Worm (Caenorhabditis elegans) whole organism, L3 larva: Measurements from ENCODE around the gene sec-22.

Experiments
- R02D3.7 ChIP-seq: fragments of 150-350 bp; optimal IDR thresholded peaks from 2 replicates; lab custom pipeline; 2014; ENCODE audit warnings: missing biosample characterization, missing genetic modification characterization
- ZK546.5 ChIP-seq: sonication (generic microtip); optimal IDR thresholded peaks from 2 replicates; lab custom pipeline; 2017; ENCODE audit warnings: missing biosample characterization, missing genetic modification characterization
- aly-2 ChIP-seq: fragments of 150-350 bp; optimal IDR thresholded peaks from 2 replicates; lab custom pipeline; 2014; ENCODE audit warnings: missing biosample characterization, missing genetic modification characterization
- ama-1 ChIP-seq: fragments of 150-350 bp; optimal IDR thresholded peaks from 2 replicates; lab custom pipeline; 2018
- ceh-16 ChIP-seq: sonication (generic microtip); optimal IDR thresholded peaks from 2 replicates; lab custom pipeline; 2017; ENCODE audit warnings: missing biosample characterization, missing genetic modification characterization
- ceh-28 ChIP-seq: fragments of 150-350 bp; optimal IDR thresholded peaks from 2 replicates; lab custom pipeline; 2014; ENCODE audit warnings: missing biosample characterization, missing genetic modification reagents, missing genetic modification characterization
- ceh-82 ChIP-seq: fragments of 150-350 bp; optimal IDR thresholded peaks from 2 replicates; lab custom pipeline; 2014; ENCODE audit warnings: missing biosample characterization, missing genetic modification characterization
- ceh-9 ChIP-seq: sonication (generic microtip); optimal IDR thresholded peaks from 2 replicates; lab custom pipeline; 2018; ENCODE audit warnings: missing biosample characterization, missing genetic modification characterization
- daf-12 ChIP-seq: fragments of 150-350 bp; optimal IDR thresholded peaks from 2 replicates; lab custom pipeline; 2014; ENCODE audit warnings: missing biosample characterization, missing genetic modification reagents, missing genetic modification characterization
- egl-27 ChIP-seq: sonication (generic microtip); optimal IDR thresholded peaks from 4 replicates; lab custom pipeline; 2017; ENCODE audit warnings: missing biosample characterization, missing genetic modification reagents, missing genetic modification characterization
- egl-5 ChIP-seq: fragments of 150-350 bp; optimal IDR thresholded peaks from 2 replicates; lab custom pipeline; 2017; ENCODE audit warnings: missing biosample characterization, missing genetic modification reagents, missing genetic modification characterization, inconsistent platforms
- elt-2 ChIP-seq: sonication (generic microtip); optimal IDR thresholded peaks from 2 replicates; lab custom pipeline; 2016; ENCODE audit warnings: missing genetic modification reagents, mild to moderate bottlenecking, missing genetic modification characterization, missing compliant biosample characterization
- elt-3 ChIP-seq, 3 experiments: fragments of 150-350 bp in 1 of 3; sonication (generic microtip) in 2 of 3; optimal IDR thresholded peaks; 2 replicates in 2 of 3; 4 replicates in 1 of 3; lab custom pipeline; 2014 to 2017; ENCODE audit warnings: missing biosample characterization in 3 of 3, missing genetic modification characterization in 3 of 3
- fkh-10 ChIP-seq: sonication (generic microtip); optimal IDR thresholded peaks from 2 replicates; lab custom pipeline; 2017; ENCODE audit warnings: missing biosample characterization, missing genetic modification reagents, missing genetic modification characterization
- fkh-2 ChIP-seq: fragments of 150-350 bp; optimal IDR thresholded peaks from 2 replicates; lab custom pipeline; 2014; ENCODE audit warnings: missing biosample characterization, missing genetic modification reagents, missing genetic modification characterization
- fos-1 ChIP-seq: fragments of 150-350 bp; optimal IDR thresholded peaks from 2 replicates; lab custom pipeline; 2014; ENCODE audit warnings: missing biosample characterization, missing genetic modification characterization
- hmg-11 ChIP-seq: sonication (generic microtip); optimal IDR thresholded peaks from 2 replicates; lab custom pipeline; 2016; ENCODE audit warnings: missing genetic modification characterization, missing compliant biosample characterization
- jun-1 ChIP-seq: fragments of 150-350 bp; optimal IDR thresholded peaks from 2 replicates; lab custom pipeline; 2014; ENCODE audit warnings: missing biosample characterization, missing genetic modification reagents, missing genetic modification characterization
- lin-39 ChIP-seq: fragments of 150-350 bp; optimal IDR thresholded peaks from 2 replicates; lab custom pipeline; 2018; ENCODE audit warnings: missing biosample characterization, missing genetic modification reagents, missing genetic modification characterization
- mdl-1 ChIP-seq: fragments of 150-350 bp; optimal IDR thresholded peaks from 2 replicates; lab custom pipeline; 2014; ENCODE audit warnings: missing biosample characterization, missing genetic modification characterization
- nhr-11 ChIP-seq: fragments of 150-350 bp; optimal IDR thresholded peaks from 2 replicates; lab custom pipeline; 2014; ENCODE audit warnings: missing biosample characterization, missing genetic modification characterization
- nhr-12 ChIP-seq: fragments of 150-350 bp; optimal IDR thresholded peaks from 2 replicates; lab custom pipeline; 2014; ENCODE audit warnings: missing biosample characterization, missing genetic modification characterization
- nhr-23 ChIP-seq: fragments of 150-350 bp; optimal IDR thresholded peaks from 2 replicates; lab custom pipeline; 2014; ENCODE audit warnings: missing biosample characterization, missing genetic modification reagents, missing genetic modification characterization
- nhr-237 ChIP-seq: fragments of 150-350 bp; optimal IDR thresholded peaks from 2 replicates; lab custom pipeline; 2014; ENCODE audit warnings: missing biosample characterization, missing genetic modification characterization
- nhr-25 ChIP-seq: sonication (generic microtip); optimal IDR thresholded peaks from 2 replicates; lab custom pipeline; 2017; ENCODE audit warnings: missing biosample characterization, missing genetic modification characterization
- nhr-28 ChIP-seq: fragments of 150-350 bp; optimal IDR thresholded peaks from 2 replicates; lab custom pipeline; 2014; ENCODE audit warnings: missing biosample characterization, missing genetic modification characterization
- nhr-43 ChIP-seq: sonication (generic microtip); optimal IDR thresholded peaks from 2 replicates; lab custom pipeline; 2016; ENCODE audit warnings: mild to moderate bottlenecking, missing genetic modification characterization, missing compliant biosample characterization; ENCODE audit not compliant: poor library complexity, severe bottlenecking
- nhr-67 ChIP-seq: fragments of 150-350 bp; optimal IDR thresholded peaks from 2 replicates; lab custom pipeline; 2014; ENCODE audit warnings: missing biosample characterization, missing genetic modification characterization
- nhr-77 ChIP-seq: fragments of 150-350 bp; optimal IDR thresholded peaks from 2 replicates; lab custom pipeline; 2014; ENCODE audit warnings: missing biosample characterization, missing genetic modification characterization
- pha-4 ChIP-seq: fragments of 150-350 bp; optimal IDR thresholded peaks from 2 replicates; lab custom pipeline; 2014; ENCODE audit warnings: missing biosample characterization, missing genetic modification reagents, missing genetic modification characterization
- pqm-1 ChIP-seq: fragments of 150-350 bp; optimal IDR thresholded peaks from 2 replicates; lab custom pipeline; 2017; ENCODE audit warnings: missing biosample characterization, missing genetic modification characterization, inconsistent platforms
- skn-1 ChIP-seq: fragments of 150-350 bp; optimal IDR thresholded peaks from 2 replicates; lab custom pipeline; 2014; ENCODE audit warnings: missing biosample characterization, missing genetic modification characterization
- snpc-4 ChIP-seq: fragments of 150-350 bp; optimal IDR thresholded peaks from 2 replicates; lab custom pipeline; 2014; ENCODE audit warnings: missing biosample characterization, missing genetic modification characterization
- unc-62 ChIP-seq: fragments of 150-350 bp; sonication (generic microtip); optimal IDR thresholded peaks from 4 replicates; lab custom pipeline; 2014; ENCODE audit warnings: missing biosample characterization, missing genetic modification reagents, missing genetic modification characterization
- ztf-11 ChIP-seq: fragments of 150-350 bp; optimal IDR thresholded peaks from 2 replicates; lab custom pipeline; 2014; ENCODE audit warnings: missing biosample characterization, missing genetic modification characterization
- ztf-4 ChIP-seq: fragments of 150-350 bp; optimal IDR thresholded peaks from 2 replicates; lab custom pipeline; 2014; ENCODE audit warnings: missing biosample characterization, missing genetic modification characterization

Gene sec-22

DNA sequence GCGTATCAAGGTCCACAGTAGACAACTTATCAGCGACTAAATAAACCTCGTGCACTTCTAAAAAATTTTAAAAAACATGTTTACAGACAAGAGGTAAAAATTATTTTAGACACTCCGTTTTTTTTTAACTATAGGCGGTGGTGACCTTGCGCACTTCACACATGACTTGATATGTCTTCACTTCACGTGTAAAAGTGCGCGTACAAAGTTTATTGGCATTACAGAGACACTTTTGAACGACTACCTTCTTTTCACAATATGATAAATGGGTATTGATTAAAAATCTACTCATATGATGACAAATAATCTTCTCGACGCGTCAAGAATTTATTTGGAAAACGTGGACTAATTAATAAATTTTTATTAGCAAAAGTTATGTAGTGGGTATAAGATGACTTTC lies 8.6 kb upstream of the sec-22 start:
- TF ChIP-seq egl-27 (tag; lab: Kevin White, UChicago) (no peak), nhr-25 (tag; lab: Kevin White, UChicago) (peak; percentile 72), skn-1 (tag; lab: Kevin White, UChicago) (no peak), nhr-43 (tag; lab: Kevin White, UChicago) (peak; percentile 57), nhr-23 (tag; lab: Kevin White, UChicago) (peak; percentile 21), pqm-1 (tag; lab: Kevin White, UChicago) (no peak), aly-2 (tag; lab: Kevin White, UChicago) (no peak)
- TF ChIP-seq, all 47 proteins: peak for 3

DNA sequence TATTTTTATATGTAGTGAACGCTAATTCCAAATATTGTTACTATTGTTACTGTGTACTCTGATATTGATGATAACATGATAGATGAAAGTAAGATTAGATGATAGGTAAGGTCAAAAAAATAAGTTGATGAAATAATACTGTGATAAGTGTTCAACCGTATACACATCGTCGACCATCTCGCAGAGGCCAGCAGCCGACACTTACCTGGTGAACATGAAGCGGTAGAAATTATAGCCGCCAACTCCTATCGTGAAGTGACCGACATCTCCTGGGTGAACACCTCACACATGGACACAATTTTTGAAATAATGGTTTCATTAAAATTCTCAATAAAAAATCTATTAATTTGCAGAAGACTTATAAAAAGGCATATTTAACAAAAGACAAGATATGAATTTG lies 8.0 kb upstream of the sec-22 start:
- no peak for TF ChIP-seq pqm-1 (tag; lab: Kevin White, UChicago)
- TF ChIP-seq nhr-28 (tag; lab: Kevin White, UChicago), result no peak
- TF ChIP-seq skn-1 (tag; lab: Kevin White, UChicago), result no peak
- no peak for TF ChIP-seq nhr-237 (tag; lab: Kevin White, UChicago)
- TF ChIP-seq nhr-11, result no peak
- no peak for TF ChIP-seq ztf-11 (tag; lab: Kevin White, UChicago)
- TF ChIP-seq nhr-25 (tag; lab: Kevin White, UChicago), result no peak
- TF ChIP-seq daf-12 (tag; lab: Kevin White, UChicago), result no peak
- no peak for TF ChIP-seq mdl-1

DNA sequence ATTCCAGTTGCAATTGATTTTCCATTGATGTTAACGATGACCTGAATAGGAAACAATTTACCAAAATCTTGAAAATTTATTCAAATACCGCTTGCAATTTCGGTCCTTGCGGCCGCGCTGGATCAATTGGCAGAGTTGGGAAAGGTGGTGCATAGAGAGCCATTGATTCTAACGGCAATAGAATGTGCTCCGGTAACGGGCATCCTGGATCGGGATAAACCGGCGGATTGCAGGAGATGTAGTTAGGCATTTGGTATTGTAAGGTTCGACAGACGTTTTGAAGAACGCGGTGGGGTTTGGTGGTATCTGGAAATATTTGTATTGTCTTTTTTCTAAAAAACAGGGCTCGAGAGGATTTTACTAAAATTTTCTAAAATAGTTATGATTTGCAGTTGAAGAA lies 4.5 kb upstream of the sec-22 start:
- TF ChIP-seq ceh-82 (tag; lab: Kevin White, UChicago) (no peak), egl-5 (tag; lab: Kevin White, UChicago) (no peak), ceh-9 (tag; lab: Kevin White, UChicago) (no peak), fkh-10 (GFP tag; lab: Kevin White, UChicago) (no peak), ceh-28 (tag; lab: Kevin White, UChicago) (no peak), ceh-16 (no peak), hmg-11 (tag; lab: Kevin White, UChicago) (no peak), skn-1 (tag; lab: Kevin White, UChicago) (no peak), nhr-43 (tag; lab: Kevin White, UChicago) (no peak), elt-3 (tag; optimal IDR thresholded peaks at IDR 0.05; lab: Kevin White, UChicago) (no peak), daf-12 (tag; lab: Kevin White, UChicago) (no peak), fos-1 (tag; lab: Kevin White, UChicago) (no peak), nhr-25 (tag; lab: Kevin White, UChicago) (no peak), ztf-4 (tag; lab: Kevin White, UChicago) (no peak), pqm-1 (tag; lab: Kevin White, UChicago) (no peak)

DNA sequence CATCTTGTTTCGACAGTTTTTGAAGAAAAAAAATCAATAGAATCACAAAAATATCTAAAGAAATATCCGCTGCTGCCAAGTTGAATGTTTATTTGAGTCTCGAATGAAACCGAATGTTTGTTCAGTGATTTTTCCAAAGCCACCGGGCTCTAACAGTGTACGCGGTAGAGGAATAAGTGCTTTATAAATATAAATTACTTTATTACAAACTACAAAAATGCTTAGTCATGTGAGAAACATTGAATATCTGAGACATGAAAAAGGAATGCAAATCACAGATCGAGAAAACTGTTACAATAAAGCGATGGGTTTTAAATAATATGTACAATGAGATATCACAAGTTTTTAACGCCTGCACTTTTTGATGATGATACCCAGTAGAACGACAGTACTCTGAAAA lies 3.0 kb downstream of the sec-22 start, which contains the start of gene F55A4.7:
Gene F55A4.7, minus strand, starts transcription at position 101 of the 400 bp plus-strand sequence.
- TF ChIP-seq fkh-2 (no peak), elt-2 (tag; lab: Kevin White, UChicago) (no peak), pha-4 (tag; lab: Kevin White, UChicago) (no peak), unc-62 (no peak), snpc-4 (tag; lab: Kevin White, UChicago) (no peak), R02D3.7 (tag; lab: Kevin White, UChicago) (no peak), hmg-11 (tag; lab: Kevin White, UChicago) (no peak), nhr-77 (tag; lab: Kevin White, UChicago) (no peak), nhr-23 (tag; lab: Kevin White, UChicago) (no peak), pqm-1 (tag; lab: Kevin White, UChicago) (no peak), ama-1 (lab: Kevin White, UChicago) (no peak), fos-1 (tag; lab: Kevin White, UChicago) (no peak), mdl-1 (no peak), ceh-16 (no peak)

DNA sequence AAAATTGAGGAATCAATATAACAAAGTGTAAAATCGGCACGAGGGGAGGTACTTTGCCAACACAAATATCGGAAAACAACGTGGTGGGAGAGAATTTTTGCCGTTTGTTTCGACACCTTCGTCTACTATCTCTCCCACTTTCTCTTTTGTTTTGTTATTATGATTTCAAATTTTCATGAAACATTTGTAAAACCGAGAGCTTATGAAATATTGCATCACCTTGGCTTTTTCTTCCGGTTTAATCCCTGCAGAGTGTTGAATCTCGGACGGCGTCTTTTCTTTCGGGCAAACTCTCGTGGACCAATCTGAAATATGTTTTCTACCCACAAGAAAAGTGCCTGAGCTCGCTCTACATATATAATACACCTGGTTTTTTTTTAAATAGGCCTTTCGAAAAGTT lies 9.0 kb downstream of the sec-22 start:
- TF ChIP-seq mdl-1, result no peak
- no peak for TF ChIP-seq lin-39 (tag; lab: Kevin White, UChicago)
- TF ChIP-seq elt-3 (tag; optimal IDR thresholded peaks at IDR 0.05; lab: Kevin White, UChicago), result no peak
- no peak for TF ChIP-seq nhr-11
- no peak for TF ChIP-seq ztf-4 (tag; lab: Kevin White, UChicago)
- TF ChIP-seq hmg-11 (tag; lab: Kevin White, UChicago), result no peak
- no peak for TF ChIP-seq ztf-11 (tag; lab: Kevin White, UChicago)
- no peak for TF ChIP-seq nhr-12 (tag; lab: Kevin White, UChicago)
- TF ChIP-seq ZK546.5 (tag; lab: Kevin White, UChicago), result no peak
- TF ChIP-seq R02D3.7 (tag; lab: Kevin White, UChicago), result no peak
- no peak for TF ChIP-seq nhr-28 (tag; lab: Kevin White, UChicago)
- TF ChIP-seq jun-1, result no peak
- TF ChIP-seq nhr-67, result no peak
- TF ChIP-seq ceh-9 (tag; lab: Kevin White, UChicago), result no peak
